Worm (Caenorhabditis elegans) whole organism, late embryonic: Measurements from ENCODE around the gene dmsr-6.

Experiments used
- C08G9.2 ChIP-seq: sonication (generic microtip); optimal IDR thresholded peaks from 2 replicates; lab custom pipeline; 2016; ENCODE audit warnings: mild to moderate bottlenecking, missing genetic modification characterization, moderate library complexity, missing compliant biosample characterization
- C38D4.7 ChIP-seq: fragments of 200-800 bp; sonication (Bioruptor generic); optimal IDR thresholded peaks from 2 replicates; lab custom pipeline; 2018; ENCODE audit warnings: mild to moderate bottlenecking, missing genetic modification characterization, moderate library complexity, missing compliant biosample characterization
- K02D7.2 ChIP-seq: sonication (generic microtip); optimal IDR thresholded peaks from 2 replicates; lab custom pipeline; 2017; ENCODE audit warnings: mild to moderate bottlenecking, missing genetic modification characterization, missing compliant biosample characterization
- T23F11.4 ChIP-seq: fragments of 200-800 bp; sonication (Bioruptor generic); optimal IDR thresholded peaks from 2 replicates; lab custom pipeline; 2018; ENCODE audit warnings: mild to moderate bottlenecking, missing genetic modification characterization, missing compliant biosample characterization
- ama-1 ChIP-seq: fragments of 150-350 bp; optimal IDR thresholded peaks from 2 replicates; lab custom pipeline; 2014
- ceh-18 ChIP-seq: sonication (generic microtip); optimal IDR thresholded peaks from 2 replicates; lab custom pipeline; 2016; ENCODE audit warnings: missing genetic modification characterization, missing compliant biosample characterization
- ceh-19 ChIP-seq: fragments of 200-800 bp; sonication (Bioruptor generic); optimal IDR thresholded peaks from 2 replicates; lab custom pipeline; 2018; ENCODE audit warnings: mild to moderate bottlenecking, missing genetic modification characterization, missing compliant biosample characterization
- ceh-2 ChIP-seq: sonication (generic microtip); optimal IDR thresholded peaks from 2 replicates; lab custom pipeline; 2016; ENCODE audit warnings: missing genotype, missing genetic modification characterization, missing compliant biosample characterization
- ceh-30 ChIP-seq: fragments of 150-350 bp; optimal IDR thresholded peaks from 2 replicates; lab custom pipeline; 2014; ENCODE audit warnings: missing biosample characterization, missing genetic modification characterization
- ceh-31 ChIP-seq: sonication (generic microtip); optimal IDR thresholded peaks from 2 replicates; lab custom pipeline; 2016; ENCODE audit warnings: missing genetic modification characterization, missing compliant biosample characterization
- ceh-48 ChIP-seq: sonication (generic microtip); optimal IDR thresholded peaks from 2 replicates; lab custom pipeline; 2016; ENCODE audit warnings: missing genetic modification characterization, inconsistent platforms, missing compliant biosample characterization
- elt-2 ChIP-seq: sonication (generic microtip); optimal IDR thresholded peaks from 2 replicates; lab custom pipeline; 2016; ENCODE audit warnings: missing genetic modification reagents, missing genetic modification characterization, missing compliant biosample characterization
- elt-4 ChIP-seq: sonication (generic microtip); optimal IDR thresholded peaks from 2 replicates; lab custom pipeline; 2016; ENCODE audit warnings: missing genetic modification characterization, missing compliant biosample characterization
- ets-4 ChIP-seq: sonication (generic microtip); optimal IDR thresholded peaks from 2 replicates; lab custom pipeline; 2016; ENCODE audit warnings: missing genetic modification characterization, missing compliant biosample characterization
- hlh-13 ChIP-seq: fragments of 200-800 bp; sonication (Bioruptor generic); optimal IDR thresholded peaks from 2 replicates; lab custom pipeline; 2018; ENCODE audit warnings: mild to moderate bottlenecking, missing genetic modification characterization, missing compliant biosample characterization
- hlh-15 ChIP-seq: sonication (generic microtip); optimal IDR thresholded peaks from 2 replicates; lab custom pipeline; 2016; ENCODE audit warnings: missing genetic modification characterization, missing compliant biosample characterization
- nhr-11 ChIP-seq: fragments of 150-350 bp; optimal IDR thresholded peaks from 2 replicates; lab custom pipeline; 2014; ENCODE audit warnings: missing biosample characterization, missing genetic modification characterization
- pha-2 ChIP-seq: sonication (generic microtip); optimal IDR thresholded peaks from 2 replicates; lab custom pipeline; 2017; ENCODE audit warnings: mild to moderate bottlenecking, missing genetic modification characterization, missing compliant biosample characterization
- ref-2 ChIP-seq: sonication (generic microtip); optimal IDR thresholded peaks from 2 replicates; lab custom pipeline; 2016; ENCODE audit warnings: missing genetic modification characterization, missing compliant biosample characterization
- sdc-2 ChIP-seq: sonication (generic microtip); optimal IDR thresholded peaks from 2 replicates; lab custom pipeline; 2016; ENCODE audit warnings: missing genotype, missing genetic modification characterization, missing compliant biosample characterization
- sox-4 ChIP-seq: sonication (generic microtip); optimal IDR thresholded peaks from 2 replicates; lab custom pipeline; 2017; ENCODE audit warnings: mild to moderate bottlenecking, missing genetic modification characterization, inconsistent platforms, missing compliant biosample characterization
- syd-9 ChIP-seq: sonication (generic microtip); optimal IDR thresholded peaks from 2 replicates; lab custom pipeline; 2016; ENCODE audit warnings: mild to moderate bottlenecking, missing genetic modification characterization, moderate library complexity, missing compliant biosample characterization
- tbx-2 ChIP-seq: sonication (generic microtip); optimal IDR thresholded peaks from 2 replicates; lab custom pipeline; 2016; ENCODE audit warnings: missing genetic modification characterization, missing compliant biosample characterization
- tbx-7 ChIP-seq: sonication (generic microtip); optimal IDR thresholded peaks from 2 replicates; lab custom pipeline; 2016; ENCODE audit warnings: missing genotype, missing genetic modification characterization, missing compliant biosample characterization
- unc-42 ChIP-seq: sonication (generic microtip); optimal IDR thresholded peaks from 2 replicates; lab custom pipeline; 2016; ENCODE audit warnings: missing genotype, missing genetic modification characterization, missing compliant biosample characterization
- unc-55 ChIP-seq: sonication (generic microtip); optimal IDR thresholded peaks from 2 replicates; lab custom pipeline; 2017; ENCODE audit warnings: missing biosample characterization, missing genetic modification reagents, missing genetic modification characterization
- unc-86 ChIP-seq: sonication (generic microtip); optimal IDR thresholded peaks from 2 replicates; lab custom pipeline; 2016; ENCODE audit warnings: missing genetic modification characterization, missing compliant biosample characterization

dmsr-6 gene

ce11 chrII:14416988-14417387 lies 38.4 kb upstream of the dmsr-6 start:
- TF ChIP-seq pha-2 (tag; lab: Kevin White, UChicago) (no peak), ama-1 (lab: Kevin White, UChicago) (no peak), ceh-19 (GFP tag; lab: Kevin White, UChicago) (no peak), ceh-18 (tag; lab: Kevin White, UChicago) (no peak), elt-2 (no peak)

ce11 chrII:14424791-14425190 lies 30.6 kb upstream of the dmsr-6 start, which contains the start of gene plx-2:
plx-2 (minus strand) TSS chrII:14424891.
- TF ChIP-seq nhr-11 (tag; lab: Kevin White, UChicago): no peak
- TF ChIP-seq ref-2 (tag; lab: Kevin White, UChicago): no peak
- TF ChIP-seq pha-2 (tag; lab: Kevin White, UChicago): no peak
- no peak for TF ChIP-seq hlh-15 (tag; lab: Kevin White, UChicago)
- TF ChIP-seq tbx-7 (tag; lab: Kevin White, UChicago): no peak
- TF ChIP-seq C38D4.7 (GFP tag; lab: Kevin White, UChicago): no peak
- TF ChIP-seq sdc-2 (tag; lab: Kevin White, UChicago): no peak
- TF ChIP-seq C08G9.2: no peak
- no peak for TF ChIP-seq ceh-48
- TF ChIP-seq hlh-13 (GFP tag; lab: Kevin White, UChicago): no peak

- TF ChIP-seq syd-9 (tag; lab: Kevin White, UChicago) (no peak), unc-42 (tag; lab: Kevin White, UChicago) (peak; percentile 43)
These were observed 27.7 kb upstream of the dmsr-6 start for ce11 chrII:14427714-14428113.

- no peak for TF ChIP-seq unc-86
- TF ChIP-seq unc-55 (GFP tag; lab: Kevin White, UChicago): peak; percentile 70
- TF ChIP-seq elt-4 (tag; lab: Kevin White, UChicago): no peak
- no peak for TF ChIP-seq ref-2 (tag; lab: Kevin White, UChicago)
- no peak for TF ChIP-seq T23F11.4 (GFP tag; lab: Kevin White, UChicago)
These were observed 26.6 kb upstream of the dmsr-6 start for ce11 chrII:14428834-14429233.

- TF ChIP-seq K02D7.2 (tag; lab: Kevin White, UChicago) (no peak), unc-42 (tag; lab: Kevin White, UChicago) (peak; percentile 69)
- TF ChIP-seq, all 69 proteins: peak for 1
These were observed 23.3 kb upstream of the dmsr-6 start for ce11 chrII:14432100-14432499.

ce11 chrII:14433712-14434352 lies 21.6 kb upstream of the dmsr-6 start:
- TF ChIP-seq unc-42 (tag; lab: Kevin White, UChicago) (peak; percentile 80), sox-4 (tag; lab: Kevin White, UChicago) (no peak), ceh-48 (peak; percentile 10)

- TF ChIP-seq ceh-31 (tag; lab: Kevin White, UChicago) (peak; percentile 3), elt-2 (no peak), syd-9 (tag; lab: Kevin White, UChicago) (no peak), ceh-30 (no peak), elt-4 (tag; lab: Kevin White, UChicago) (no peak), tbx-2 (tag; lab: Kevin White, UChicago) (peak; percentile 8), ceh-2 (tag; lab: Kevin White, UChicago) (no peak), ets-4 (tag; lab: Kevin White, UChicago) (no peak)
These were observed 18.3 kb upstream of the dmsr-6 start for ce11 chrII:14437116-14437515.
